Worm (Caenorhabditis elegans) whole organism, L4 larva: ENCODE data around the gene gpr-1.
A peak's percentile ranks its signal among the peaks of the same experiment; 100 is the strongest.

Experiments
- T20F7.1 ChIP-seq: fragments of 200-800 bp; sonication (Bioruptor generic); optimal IDR thresholded peaks from 2 replicates; lab custom pipeline; 2018; ENCODE audit warnings: mild to moderate bottlenecking, missing genetic modification characterization, missing compliant biosample characterization
- Y75B8A.6 ChIP-seq: fragments of 200-800 bp; sonication (Bioruptor generic); IDR thresholded peaks from 2 replicates; pipeline ENCODE4 v1.3.6; 2022; ENCODE audit warnings: missing genetic modification reagents, missing genetic modification characterization, missing compliant biosample characterization
- aha-1 ChIP-seq: fragments of 150-350 bp; peaks from one replicate; lab custom pipeline; 2014; ENCODE audit warnings: missing biosample characterization, missing genetic modification characterization
- aly-2 ChIP-seq: sonication (generic microtip); optimal IDR thresholded peaks from 2 replicates; lab custom pipeline; 2018; ENCODE audit warnings: missing biosample characterization, missing genetic modification characterization
- arid-1 ChIP-seq: fragments of 200-800 bp; sonication (Bioruptor generic); conservative IDR thresholded peaks from 2 replicates; pipeline ENCODE4 v1.3.6; 2022; ENCODE audit warnings: missing genetic modification reagents, missing genetic modification characterization, missing compliant biosample characterization
- ceh-20 ChIP-seq: fragments of 200-800 bp; sonication (Bioruptor generic); IDR thresholded peaks from 2 replicates; pipeline ENCODE4 v1.3.6; 2022; ENCODE audit warnings: missing genetic modification reagents, missing genetic modification characterization, missing compliant biosample characterization
- ceh-28 ChIP-seq: fragments of 150-350 bp; optimal IDR thresholded peaks from 2 replicates; lab custom pipeline; 2014; ENCODE audit warnings: missing biosample characterization, missing genetic modification reagents, missing genetic modification characterization
- ceh-62 ChIP-seq: sonication (generic microtip); optimal IDR thresholded peaks from 2 replicates; lab custom pipeline; 2017; ENCODE audit warnings: missing biosample characterization, missing genetic modification characterization
- ceh-82 ChIP-seq: sonication (generic microtip); optimal IDR thresholded peaks from 2 replicates; lab custom pipeline; 2017; ENCODE audit warnings: missing biosample characterization, missing genetic modification characterization
- ctbp-1 ChIP-seq: fragments of 200-800 bp; sonication (Bioruptor generic); IDR thresholded peaks from 2 replicates; pipeline ENCODE4 v1.3.6; 2022; ENCODE audit warnings: missing genetic modification reagents, missing genetic modification characterization, missing compliant biosample characterization
- daf-12 ChIP-seq: fragments of 150-350 bp; optimal IDR thresholded peaks from 2 replicates; lab custom pipeline; 2014; ENCODE audit warnings: missing biosample characterization, missing genetic modification reagents, missing genetic modification characterization
- daf-8 ChIP-seq: fragments of 200-800 bp; sonication (Bioruptor generic); IDR thresholded peaks from 2 replicates; pipeline ENCODE4 v1.3.6; 2022; ENCODE audit warnings: missing genetic modification characterization, missing compliant biosample characterization
- dmd-6 ChIP-seq: fragments of 200-800 bp; sonication (Bioruptor generic); IDR thresholded peaks from 2 replicates; pipeline ENCODE4 v1.3.6; 2022; ENCODE audit warnings: missing genetic modification reagents, missing genetic modification characterization, missing compliant biosample characterization
- dpl-1 ChIP-seq: fragments of 150-350 bp; optimal IDR thresholded peaks from 2 replicates; lab custom pipeline; 2014; ENCODE audit warnings: missing biosample characterization, missing genetic modification reagents, missing genetic modification characterization
- dve-1 ChIP-seq: sonication (generic microtip); optimal IDR thresholded peaks from 2 replicates; lab custom pipeline; 2017; ENCODE audit warnings: antibody characterized with exemption, mild to moderate bottlenecking, missing genetic modification characterization, missing compliant biosample characterization; ENCODE audit not compliant: insufficient read depth
- fkh-10 ChIP-seq: fragments of 150-350 bp; optimal IDR thresholded peaks from 2 replicates; lab custom pipeline; 2014; ENCODE audit warnings: missing biosample characterization, missing genetic modification reagents, missing genetic modification characterization
- hlh-30 ChIP-seq: sonication (generic microtip); optimal IDR thresholded peaks from 2 replicates; lab custom pipeline; 2017; ENCODE audit warnings: antibody characterized with exemption, mild to moderate bottlenecking, missing genetic modification characterization, missing compliant biosample characterization; ENCODE audit not compliant: insufficient read depth
- jun-1 ChIP-seq: fragments of 150-350 bp; optimal IDR thresholded peaks from 2 replicates; lab custom pipeline; 2014; ENCODE audit warnings: missing biosample characterization, missing genetic modification reagents, missing genetic modification characterization
- lin-15B ChIP-seq: fragments of 150-350 bp; sonication (generic microtip); optimal IDR thresholded peaks from 3 replicates; lab custom pipeline; 2014; ENCODE audit warnings: missing biosample characterization, missing genetic modification characterization
- lsy-2 ChIP-seq, 2 experiments: fragments of 150-350 bp in 1 of 2; sonication (generic microtip) in 1 of 2; optimal IDR thresholded peaks; 2 replicates each; lab custom pipeline; 2014 to 2017; ENCODE audit warnings: missing biosample characterization in 2 of 2, missing genetic modification characterization in 2 of 2
- madf-5 ChIP-seq, 2 experiments: fragments of 200-800 bp; sonication (Bioruptor generic); IDR thresholded peaks; 2 replicates each; pipeline ENCODE4 v1.3.6; 2022; ENCODE audit warnings: missing compliant biosample characterization in 2 of 2, missing genetic modification characterization in 2 of 2
- mes-2 ChIP-seq: sonication (generic microtip); optimal IDR thresholded peaks from 2 replicates; lab custom pipeline; 2016; ENCODE audit warnings: missing genotype, mild to moderate bottlenecking, missing genetic modification characterization, missing compliant biosample characterization; ENCODE audit not compliant: poor library complexity, severe bottlenecking
- mxl-2 ChIP-seq: fragments of 200-800 bp; sonication (Bioruptor generic); conservative IDR thresholded peaks from 2 replicates; pipeline ENCODE4 v1.3.6; 2022; ENCODE audit warnings: missing genetic modification reagents, missing genetic modification characterization, missing compliant biosample characterization
- nhr-11 ChIP-seq: fragments of 150-350 bp; optimal IDR thresholded peaks from 2 replicates; lab custom pipeline; 2014; ENCODE audit warnings: missing biosample characterization, missing genetic modification characterization
- nhr-28 ChIP-seq: fragments of 150-350 bp; optimal IDR thresholded peaks from 2 replicates; lab custom pipeline; 2014; ENCODE audit warnings: missing biosample characterization, missing genetic modification characterization
- nhr-48 ChIP-seq: sonication (generic microtip); optimal IDR thresholded peaks from 2 replicates; lab custom pipeline; 2016; ENCODE audit warnings: mild to moderate bottlenecking, missing genetic modification characterization, missing compliant biosample characterization
- nhr-76 ChIP-seq: fragments of 150-350 bp; optimal IDR thresholded peaks from 2 replicates; lab custom pipeline; 2014; ENCODE audit warnings: missing biosample characterization, missing genetic modification characterization
- pha-4 ChIP-seq, 2 experiments: fragments of 150-350 bp in 1 of 2; fragments of 200-800 bp in 1 of 2; sonication (Bioruptor generic) in 1 of 2; IDR thresholded peaks in 1 of 2; optimal IDR thresholded peaks in 1 of 2; 2 replicates each; pipeline versions ENCODE4 v1.3.6 to Lab custom; 2014 to 2022; ENCODE audit warnings: missing genetic modification characterization in 2 of 2, missing genetic modification reagents in 2 of 2, missing biosample characterization in 1 of 2, missing compliant biosample characterization in 1 of 2
- pqm-1 ChIP-seq: sonication (generic microtip); optimal IDR thresholded peaks from 2 replicates; lab custom pipeline; 2017; ENCODE audit warnings: missing biosample characterization, missing genetic modification characterization
- rbr-2 ChIP-seq: sonication (generic microtip); optimal IDR thresholded peaks from 2 replicates; lab custom pipeline; 2016; ENCODE audit warnings: missing genotype, missing genetic modification characterization, missing compliant biosample characterization
- snpc-4 ChIP-seq: fragments of 150-350 bp; optimal IDR thresholded peaks from 2 replicates; lab custom pipeline; 2014; ENCODE audit warnings: missing biosample characterization, missing genetic modification characterization
- unc-130 ChIP-seq: sonication (generic microtip); optimal IDR thresholded peaks from 2 replicates; lab custom pipeline; 2016; ENCODE audit warnings: missing genetic modification reagents, missing genetic modification characterization, missing compliant biosample characterization
- unc-62 ChIP-seq, 3 experiments: fragments of 150-350 bp in 1 of 3; sonication (generic microtip); optimal IDR thresholded peaks in 2 of 3; peaks in 1 of 3; 1 replicate in 1 of 3; 2 replicates in 2 of 3; lab custom pipeline; 2014 to 2017; ENCODE audit warnings: missing biosample characterization in 3 of 3, missing genetic modification characterization in 3 of 3, missing genetic modification reagents in 3 of 3, missing genotype in 1 of 3
- zag-1 ChIP-seq: fragments of 150-350 bp; optimal IDR thresholded peaks from 2 replicates; lab custom pipeline; 2014; ENCODE audit warnings: missing biosample characterization, missing genetic modification characterization
- zfp-2 ChIP-seq: sonication (generic microtip); optimal IDR thresholded peaks from 2 replicates; lab custom pipeline; 2016; ENCODE audit warnings: mild to moderate bottlenecking, missing genetic modification characterization, missing compliant biosample characterization
- zfp-3 ChIP-seq: fragments of 200-800 bp; sonication (Bioruptor generic); conservative IDR thresholded peaks from 2 replicates; pipeline ENCODE4 v1.3.6; 2022; ENCODE audit warnings: missing genetic modification reagents, missing genetic modification characterization, missing compliant biosample characterization
- ztf-7 ChIP-seq: fragments of 150-350 bp; optimal IDR thresholded peaks from 2 replicates; lab custom pipeline; 2014; ENCODE audit warnings: missing biosample characterization, missing genetic modification characterization

The gpr-1 gene

DNA sequence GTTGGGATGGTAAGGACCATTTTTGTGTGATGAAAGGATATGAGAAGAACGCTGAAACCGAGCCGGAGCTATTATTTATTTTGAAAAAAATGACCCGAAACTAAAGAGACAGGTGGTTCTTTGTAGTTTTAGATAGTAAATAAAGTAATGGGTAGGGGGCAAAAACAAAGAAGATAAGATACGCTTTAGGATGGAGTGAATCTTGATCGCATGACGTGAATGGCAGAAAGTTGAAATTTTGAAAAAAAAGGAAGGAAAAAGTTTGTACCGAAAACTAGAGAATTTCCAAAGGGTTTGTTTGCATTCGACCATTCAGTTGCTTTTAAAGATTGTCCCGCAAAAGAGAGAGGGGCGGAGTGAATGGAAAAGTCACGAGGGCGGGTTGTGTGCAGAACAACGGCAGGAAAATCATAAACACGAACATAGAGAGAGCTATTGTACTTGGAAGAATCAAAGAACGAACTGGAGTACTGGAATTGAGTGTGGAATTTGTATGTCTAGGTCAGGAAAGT is 25.2 kb downstream of the gpr-1 start, which contains the start of gene F22B7.9 (continued):
- TF ChIP-seq nhr-11 (tag; lab: Kevin White, UChicago) = no peak
- no peak for TF ChIP-seq zfp-2 (tag; lab: Kevin White, UChicago)
- TF ChIP-seq daf-8 (GFP tag; lab: Robert Waterston, UW) = no peak
- TF ChIP-seq ztf-7 (tag; lab: Kevin White, UChicago) = no peak
- TF ChIP-seq jun-1 (tag; lab: Kevin White, UChicago) = no peak
- no peak for TF ChIP-seq dpl-1 (GFP tag; lab: Kevin White, UChicago)
- TF ChIP-seq dve-1 = peak; percentile 70
- TF ChIP-seq unc-130 (GFP tag; lab: Kevin White, UChicago) = no peak
- TF ChIP-seq hlh-30 (tag; lab: Kevin White, UChicago) = peak; percentile 65
- TF ChIP-seq zfp-3 (GFP tag; lab: Robert Waterston, UW) = no peak
- TF ChIP-seq pha-4 (GFP tag; IDR thresholded peaks at IDR 0.05; lab: Robert Waterston, UW) = no peak
- peak; percentile 39 for TF ChIP-seq pha-4 (tag; optimal IDR thresholded peaks at IDR 0.05; lab: Kevin White, UChicago)
- TF ChIP-seq rbr-2 (tag; lab: Kevin White, UChicago) = no peak
- TF ChIP-seq aha-1 (tag; lab: Kevin White, UChicago) = peak; percentile 83
- no peak for TF ChIP-seq ceh-28 (tag; lab: Kevin White, UChicago)
- no peak for TF ChIP-seq snpc-4 (tag; lab: Kevin White, UChicago)
- no peak for TF ChIP-seq arid-1 (GFP tag; lab: Robert Waterston, UW)
- TF ChIP-seq nhr-28 (tag; lab: Kevin White, UChicago) = peak; percentile 38
- TF ChIP-seq fkh-10 (GFP tag; lab: Kevin White, UChicago) = no peak

DNA sequence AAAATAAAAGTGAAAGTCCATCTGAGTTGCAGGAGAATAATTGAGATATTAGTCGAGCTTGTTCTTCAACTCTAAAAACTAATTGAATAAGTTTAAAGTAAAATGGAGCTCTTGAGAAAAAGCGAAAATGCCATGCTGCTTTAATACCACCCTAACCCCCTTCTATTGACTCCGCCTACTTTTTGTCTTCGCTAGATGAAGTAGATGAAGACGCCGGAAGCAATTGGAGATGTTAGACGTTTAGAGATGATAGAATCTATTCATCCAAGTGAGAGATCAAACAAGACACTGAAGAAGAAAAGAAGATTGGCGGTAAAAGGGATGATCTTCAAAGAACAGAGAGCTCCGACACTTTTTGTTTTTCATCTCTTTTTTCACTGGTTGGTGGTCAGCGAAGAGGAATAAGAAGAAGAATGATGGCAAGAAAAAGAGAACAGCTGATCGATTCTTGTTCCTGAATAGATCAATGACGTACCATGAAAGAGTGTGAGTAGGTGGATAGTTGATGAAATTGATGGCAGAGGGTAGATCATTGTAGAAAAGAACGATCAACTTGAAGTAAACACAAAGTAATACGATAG is 25.8 kb downstream of the gpr-1 start:
- no peak for TF ChIP-seq aly-2 (tag; lab: Kevin White, UChicago)
- TF ChIP-seq daf-12 = no peak
- peak in 1 of 2 experiments; percentile 4 for TF ChIP-seq lsy-2 (tag; optimal IDR thresholded peaks at IDR 0.05; lab: Kevin White, UChicago)
- no peak for TF ChIP-seq pqm-1
- no peak for TF ChIP-seq madf-5 (GFP tag; IDR thresholded peaks at IDR 0.05; lab: Robert Waterston, UW)
- TF ChIP-seq dmd-6 = peak; percentile 6; the same call in 1 of the 2 replicates
- TF ChIP-seq Y75B8A.6 (GFP tag; lab: Robert Waterston, UW) = no peak
- TF ChIP-seq nhr-11 (tag; lab: Kevin White, UChicago) = peak; percentile 23
- no peak for TF ChIP-seq ctbp-1 (GFP tag; lab: Robert Waterston, UW)
- TF ChIP-seq zag-1 (tag; lab: Kevin White, UChicago) = no peak
- TF ChIP-seq ceh-20 (GFP tag; lab: Robert Waterston, UW) = 0 out of 2 replicates have a peak, but pooled peaks have one; percentile 11
- TF ChIP-seq lin-15B (tag; lab: Kevin White, UChicago) = no peak
- peak in 1 of 2 experiments; percentile 37 for TF ChIP-seq unc-62 (GFP tag; optimal IDR thresholded peaks at IDR 0.05 in 1 of 2; lab: Kevin White, UChicago)
- no peak for TF ChIP-seq unc-62 (tag; optimal IDR thresholded peaks at IDR 0.05; lab: Kevin White, UChicago)
- TF ChIP-seq aha-1 (tag; lab: Kevin White, UChicago) = no peak

DNA sequence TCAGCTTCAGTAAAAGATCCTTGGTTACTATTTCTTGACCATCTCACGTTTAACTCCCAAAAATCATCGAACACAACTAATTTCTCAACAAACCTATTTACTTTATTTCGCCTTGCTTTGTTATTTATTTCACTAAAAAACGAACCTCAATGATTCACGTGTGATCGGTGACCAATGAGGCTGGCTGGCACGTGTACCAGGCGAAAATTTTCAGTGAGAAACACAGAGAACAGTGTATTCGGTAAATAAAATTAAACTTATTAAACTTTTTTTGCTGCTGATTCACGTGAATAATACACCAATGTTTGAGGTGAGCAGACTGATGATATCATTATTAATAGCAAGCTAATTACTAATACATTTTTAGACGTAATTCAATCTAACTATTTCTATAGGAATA is 26.7 kb downstream of the gpr-1 start:
- no peak for TF ChIP-seq daf-8 (GFP tag; lab: Robert Waterston, UW)
- no peak for TF ChIP-seq fkh-10 (GFP tag; lab: Kevin White, UChicago)
- peak; percentile 59 for TF ChIP-seq hlh-30 (tag; lab: Kevin White, UChicago)
- TF ChIP-seq mxl-2 (GFP tag; lab: Robert Waterston, UW) = 0 out of 2 replicates have a peak, but pooled peaks have one; percentile 41
- peak; percentile 6 for TF ChIP-seq T20F7.1
- TF ChIP-seq ceh-62 = no peak
- no peak for TF ChIP-seq mes-2
- peak; percentile 30; the same call in 1 of the 2 replicates for TF ChIP-seq dmd-6
- TF ChIP-seq ceh-82 (tag; lab: Kevin White, UChicago) = no peak
- TF ChIP-seq nhr-48 (tag; lab: Kevin White, UChicago) = peak; percentile 22
- no peak for TF ChIP-seq nhr-76 (tag; lab: Kevin White, UChicago)
